Worm (Caenorhabditis elegans) whole organism, mixed stage, embryonic: ENCODE measurements around the gene C07A9.9.

Experiments
- cnd-1 ChIP-seq: fragments of 200-800 bp; sonication (Bioruptor generic); optimal IDR thresholded peaks from 2 replicates; lab custom pipeline; 2018; ENCODE audit warnings: mild to moderate bottlenecking, missing genetic modification characterization, missing compliant biosample characterization
- flh-1 ChIP-seq: fragments of 200-800 bp; sonication (Bioruptor generic); optimal IDR thresholded peaks from 2 replicates; lab custom pipeline; 2018; ENCODE audit warnings: mild to moderate bottlenecking, missing genetic modification characterization, moderate library complexity, missing compliant biosample characterization
- lin-13 ChIP-seq: fragments of 150-350 bp; optimal IDR thresholded peaks from 2 replicates; lab custom pipeline; 2014; ENCODE audit warnings: missing biosample characterization, missing genetic modification characterization
- mep-1 ChIP-seq: fragments of 150-350 bp; optimal IDR thresholded peaks from 2 replicates; lab custom pipeline; 2017; ENCODE audit warnings: missing biosample characterization, missing genetic modification reagents, missing genetic modification characterization, inconsistent platforms
- nhr-237 ChIP-seq: fragments of 150-350 bp; optimal IDR thresholded peaks from 2 replicates; lab custom pipeline; 2014; ENCODE audit warnings: missing biosample characterization, missing genetic modification characterization
- nhr-76 ChIP-seq: sonication (generic microtip); optimal IDR thresholded peaks from 2 replicates; lab custom pipeline; 2017; ENCODE audit warnings: missing biosample characterization, missing genetic modification characterization
- sem-2 ChIP-seq: fragments of 200-800 bp; sonication (Bioruptor generic); optimal IDR thresholded peaks from 2 replicates; lab custom pipeline; 2018; ENCODE audit warnings: mild to moderate bottlenecking, missing genetic modification characterization, missing compliant biosample characterization
- unc-39 ChIP-seq: fragments of 150-350 bp; optimal IDR thresholded peaks from 2 replicates; lab custom pipeline; 2014; ENCODE audit warnings: missing biosample characterization, missing genetic modification characterization
- ztf-11 ChIP-seq: fragments of 150-350 bp; optimal IDR thresholded peaks from 2 replicates; lab custom pipeline; 2014; ENCODE audit warnings: missing biosample characterization, missing genetic modification characterization

DNA sequence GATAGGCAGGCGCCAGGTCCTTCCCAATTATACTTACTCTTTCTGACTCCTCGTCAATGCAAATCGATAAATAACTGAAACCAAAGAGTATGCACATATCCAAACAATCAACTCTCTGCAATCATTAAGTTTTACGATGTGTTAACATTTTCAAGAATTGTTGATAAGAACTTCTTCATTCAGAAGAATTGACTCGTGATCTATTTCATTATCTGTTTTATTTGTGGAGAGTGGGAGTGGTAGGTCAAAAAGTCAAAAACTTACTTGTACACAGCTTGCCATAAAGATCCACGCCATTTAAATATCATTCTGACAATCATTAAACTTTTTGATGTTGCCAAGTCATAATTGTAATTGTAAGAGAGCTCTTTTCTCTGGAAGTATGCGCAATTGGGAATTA lies 21.9 kb upstream of the C07A9.9 start:
- TF ChIP-seq ztf-11 (tag; lab: Kevin White, UChicago) (no peak), mep-1 (no peak), flh-1 (GFP tag; lab: Kevin White, UChicago) (no peak), nhr-76 (tag; lab: Kevin White, UChicago) (no peak), sem-2 (GFP tag; lab: Kevin White, UChicago) (no peak), lin-13 (no peak), unc-39 (tag; lab: Kevin White, UChicago) (no peak), cnd-1 (tag; lab: Kevin White, UChicago) (no peak), nhr-237 (tag; lab: Kevin White, UChicago) (no peak)
